Worm (Caenorhabditis elegans) whole organism, L3 larva: ENCODE measurements around the gene gst-34.

Source experiments
- ZK546.5 ChIP-seq: sonication (generic microtip); optimal IDR thresholded peaks from 2 replicates; lab custom pipeline; 2017; ENCODE audit warnings: missing biosample characterization, missing genetic modification characterization
- nhr-77 ChIP-seq: fragments of 150-350 bp; optimal IDR thresholded peaks from 2 replicates; lab custom pipeline; 2014; ENCODE audit warnings: missing biosample characterization, missing genetic modification characterization
- sea-2 ChIP-seq: fragments of 150-350 bp; sonication (generic microtip); optimal IDR thresholded peaks from 4 replicates; lab custom pipeline; 2014; ENCODE audit warnings: missing biosample characterization, missing genetic modification reagents, missing genetic modification characterization
- skn-1 ChIP-seq: fragments of 150-350 bp; optimal IDR thresholded peaks from 2 replicates; lab custom pipeline; 2014; ENCODE audit warnings: missing biosample characterization, missing genetic modification characterization

DNA sequence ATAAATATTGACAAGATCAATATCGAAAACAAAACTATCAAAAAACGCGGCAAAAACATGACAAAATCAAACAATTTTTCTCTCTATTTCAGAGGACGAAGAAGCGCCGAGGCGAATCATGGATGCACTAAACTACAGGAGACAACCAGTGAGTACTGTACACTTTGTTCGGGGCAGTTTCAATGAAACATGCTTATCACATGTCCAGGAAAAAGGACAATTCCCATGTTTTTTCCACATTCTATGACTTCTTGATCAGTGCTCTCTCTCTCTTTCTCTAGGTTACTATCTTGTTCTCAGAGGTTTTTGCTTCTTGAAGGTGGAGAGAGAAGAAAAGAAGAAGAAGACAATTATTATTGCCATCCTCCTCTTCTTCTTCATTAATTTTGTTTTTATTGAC, 14.5 kb upstream of the gst-34 start:
- TF ChIP-seq ZK546.5 (tag; lab: Kevin White, UChicago) (no peak), nhr-77 (tag; lab: Kevin White, UChicago) (no peak), sea-2 (no peak), skn-1 (tag; lab: Kevin White, UChicago) (no peak)
